Fruit fly (Drosophila melanogaster): ENCODE measurements around the gene CG33108.

Gene CG33108

dm6 chr3R:23955380-23955779, 40.1 kb upstream of the CG33108 start:
- TF ChIP-seq Abd-B (GFP tag; optimal IDR thresholded peaks at IDR 0.05): no peak
- TF ChIP-seq Vsx2 (GFP tag; optimal IDR thresholded peaks at IDR 0.05; ENCODE audit: partially characterized antibody): peak; percentile 17
- TF ChIP-seq Hr78 (GFP tag; optimal IDR thresholded peaks at IDR 0.05): no peak
- TF ChIP-seq woc (GFP tag; optimal IDR thresholded peaks at IDR 0.05): peak; percentile 41
- TF ChIP-seq brk (GFP tag; optimal IDR thresholded peaks at IDR 0.05): no peak
- peak; percentile 52 for TF ChIP-seq Dif (GFP tag; optimal IDR thresholded peaks at IDR 0.05; ENCODE audit: partially characterized antibody)
- peak; percentile 13 to 54 for TF ChIP-seq dl (GFP tag; optimal IDR thresholded peaks at IDR 0.05; ENCODE audit: insufficient read depth in 1 of 2, partially characterized antibody in 2 of 2)
- no peak for TF ChIP-seq Sp1 (GFP tag; optimal IDR thresholded peaks at IDR 0.05)

dm6 chr3R:23958091-23958838, 37.2 kb upstream of the CG33108 start, which contains the start of the genes GluProRS and AP-1sigma:
GluProRS (minus strand) TSS chr3R:23958391.
AP-1sigma (plus strand) TSS chr3R:23958651.
- peak; percentile 92 for TF ChIP-seq h (GFP tag; optimal IDR thresholded peaks at IDR 0.05)
- peak; percentile 94 for TF ChIP-seq sv (GFP tag; optimal IDR thresholded peaks at IDR 0.05)
- no peak for TF ChIP-seq CrebA (GFP tag; optimal IDR thresholded peaks at IDR 0.05; ENCODE audit: borderline replicate concordance)
- TF ChIP-seq jim (GFP tag; optimal IDR thresholded peaks at IDR 0.05): no peak
- peak; percentile 90 for TF ChIP-seq rgr (GFP tag; optimal IDR thresholded peaks at IDR 0.05)
- TF ChIP-seq Hnf4 (GFP tag; optimal IDR thresholded peaks at IDR 0.05): peak; percentile 85
- no peak for TF ChIP-seq Abd-B (GFP tag; optimal IDR thresholded peaks at IDR 0.05)
- peak; percentile 86 for TF ChIP-seq OdsH (GFP tag; optimal IDR thresholded peaks at IDR 0.05)
- TF ChIP-seq psq (GFP tag; optimal IDR thresholded peaks at IDR 0.05): peak; percentile 82
- peak; percentile 81 for TF ChIP-seq br (GFP tag; optimal IDR thresholded peaks at IDR 0.05)
- peak; percentile 57 for TF ChIP-seq Hr83 (GFP tag; optimal IDR thresholded peaks at IDR 0.05; ENCODE audit: poor library complexity, severe bottlenecking)
- TF ChIP-seq HLH106 (tag; optimal IDR thresholded peaks at IDR 0.05): peak; percentile 91
- TF ChIP-seq woc (GFP tag; optimal IDR thresholded peaks at IDR 0.05): peak; percentile 87
- TF ChIP-seq ey (GFP tag; optimal IDR thresholded peaks at IDR 0.05): peak; percentile 89
- TF ChIP-seq Rel (GFP tag; optimal IDR thresholded peaks at IDR 0.05): peak; percentile 47
- TF ChIP-seq Rel (tag; optimal IDR thresholded peaks at IDR 0.05): peak; percentile 66
- TF ChIP-seq Sp1 (GFP tag; optimal IDR thresholded peaks at IDR 0.05): peak; percentile 85
- TF ChIP-seq CG32264 (GFP tag; optimal IDR thresholded peaks at IDR 0.05): peak; percentile 72
- TF ChIP-seq tai (GFP tag; optimal IDR thresholded peaks at IDR 0.05): no peak
- no peak for TF ChIP-seq dl (GFP tag; optimal IDR thresholded peaks at IDR 0.05; ENCODE audit: insufficient read depth in 1 of 2, partially characterized antibody in 2 of 2)
- no peak for TF ChIP-seq Dif (GFP tag; optimal IDR thresholded peaks at IDR 0.05; ENCODE audit: partially characterized antibody)
- TF ChIP-seq Hr78 (GFP tag; optimal IDR thresholded peaks at IDR 0.05): no peak
- TF ChIP-seq Jra (GFP tag; optimal IDR thresholded peaks at IDR 0.05): peak; percentile 89
- TF ChIP-seq foxo (GFP tag; optimal IDR thresholded peaks at IDR 0.05): peak; percentile 51 to 93
- no peak for TF ChIP-seq Vsx2 (GFP tag; optimal IDR thresholded peaks at IDR 0.05; ENCODE audit: partially characterized antibody)
- peak; percentile 80 for TF ChIP-seq GATAd (GFP tag; optimal IDR thresholded peaks at IDR 0.05)
- no peak for TF ChIP-seq usp (GFP tag; optimal IDR thresholded peaks at IDR 0.05)
- TF ChIP-seq brk (GFP tag; optimal IDR thresholded peaks at IDR 0.05): no peak
- no peak for TF ChIP-seq pan (optimal IDR thresholded peaks at IDR 0.05)
- TF ChIP-seq CG9705 (GFP tag; optimal IDR thresholded peaks at IDR 0.05): peak; percentile 85
- TF ChIP-seq dmrt93B (GFP tag; optimal IDR thresholded peaks at IDR 0.05): peak; percentile 86
- TF ChIP-seq lola (GFP tag; optimal IDR thresholded peaks at IDR 0.05): no peak
- peak; percentile 65 for TF ChIP-seq sage (GFP tag; optimal IDR thresholded peaks at IDR 0.05)
- peak; percentile 83 for TF ChIP-seq Myc (optimal IDR thresholded peaks at IDR 0.05)
- TF ChIP-seq dsf (GFP tag; optimal IDR thresholded peaks at IDR 0.05; ENCODE audit: borderline replicate concordance): peak; percentile 79
- no peak for TF ChIP-seq N (GFP tag; optimal IDR thresholded peaks at IDR 0.05)
- TF ChIP-seq Dfd (GFP tag; optimal IDR thresholded peaks at IDR 0.05): no peak
- peak; percentile 89 for TF ChIP-seq fru (GFP tag; optimal IDR thresholded peaks at IDR 0.05)
- peak; percentile 37 for TF ChIP-seq Mio (GFP tag; optimal IDR thresholded peaks at IDR 0.05)
